Worm (Caenorhabditis elegans): ENCODE data around the gene gly-4.

DNA sequence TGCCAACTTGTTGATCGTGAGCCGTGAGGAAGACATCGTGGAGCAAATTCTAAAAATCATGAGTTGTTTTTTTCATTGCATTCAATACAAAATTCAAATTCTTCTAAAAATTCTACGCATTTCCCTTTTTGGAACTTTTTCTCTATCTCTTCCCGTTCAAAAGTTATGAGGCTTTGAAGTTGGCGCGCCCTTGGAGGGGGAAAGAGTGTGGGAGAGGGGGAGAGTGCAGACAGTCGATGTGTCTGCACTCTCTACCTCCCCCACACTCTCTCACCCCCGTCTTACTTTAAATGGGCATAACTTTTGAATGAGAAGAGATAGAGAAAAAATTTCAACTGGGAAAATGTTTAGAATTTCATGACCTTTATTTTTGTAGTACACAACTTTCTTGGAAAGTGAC, 38.8 kb downstream of the gly-4 start:
- TF ChIP-seq sdz-38 (tag; optimal IDR thresholded peaks at IDR 0.05): no peak
- TF ChIP-seq ztf-25 (GFP tag; IDR thresholded peaks at IDR 0.05): no peak
- no peak for TF ChIP-seq aptf-2 (GFP tag; conservative IDR thresholded peaks at IDR 0.05)
